Fruit fly (Drosophila melanogaster): ENCODE data around the gene Rpp14a.

The Rpp14a gene

DNA sequence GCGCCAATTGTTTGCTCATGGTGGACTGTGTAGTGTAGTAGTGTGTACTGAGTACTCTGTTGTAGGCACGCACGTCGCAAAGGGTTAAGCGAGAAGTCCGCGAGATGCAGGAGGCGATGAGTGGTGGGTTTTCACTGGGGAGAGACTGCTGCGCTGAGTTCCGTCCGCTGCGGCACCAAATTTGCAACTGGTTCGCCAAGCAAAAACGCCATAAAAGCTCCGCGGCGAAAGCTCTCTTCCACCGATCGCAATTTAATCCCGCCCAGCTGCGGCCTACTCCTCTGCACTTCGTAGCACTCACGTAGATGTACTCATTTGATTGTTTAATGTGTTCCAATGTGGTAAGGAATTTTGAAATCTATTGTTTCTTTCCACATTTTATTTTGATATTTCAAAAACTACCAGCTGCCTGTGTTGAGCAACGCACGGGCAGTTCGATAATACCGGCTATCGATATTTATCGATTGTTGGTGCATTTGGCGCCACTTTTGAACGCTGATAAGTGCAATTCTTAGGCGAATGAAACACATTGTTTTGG, 41.6 kb upstream of the Rpp14a start, which contains the start of gene CG7920 (continued):
- no peak for TF ChIP-seq CG10631 (GFP tag; optimal IDR thresholded peaks at IDR 0.05)
- peak; percentile 75 for TF ChIP-seq Eip78C (GFP tag)

DNA sequence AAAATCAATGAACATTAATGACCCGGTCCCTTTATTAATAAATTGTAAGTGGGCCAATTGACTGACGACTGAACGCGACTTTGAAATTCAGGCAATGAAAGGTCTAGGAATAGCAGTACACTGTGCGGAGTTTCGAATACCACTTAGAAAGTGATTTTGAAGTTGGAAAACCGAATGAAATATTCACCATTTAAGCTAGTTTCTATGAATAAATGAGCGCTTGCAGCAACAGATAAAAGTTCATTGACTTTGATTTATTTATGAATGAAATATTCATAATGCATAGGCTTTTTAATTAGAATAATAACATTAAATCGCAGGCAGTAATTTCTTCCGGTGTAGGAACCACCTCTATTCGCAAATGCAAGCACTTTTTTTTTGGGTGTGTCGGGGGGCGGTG, 35.6 kb upstream of the Rpp14a start:
- TF ChIP-seq eg (GFP tag; IDR thresholded peaks at IDR 0.05) (peak; percentile 86), topi (GFP tag; optimal IDR thresholded peaks at IDR 0.05) (peak; percentile 12), CG15336 (GFP tag; IDR thresholded peaks at IDR 0.05) (peak; percentile 72), Met (GFP tag; optimal IDR thresholded peaks at IDR 0.05) (peak; percentile 31), Sox102F (GFP tag; optimal IDR thresholded peaks at IDR 0.05) (peak; percentile 24), CG6792 (GFP tag; optimal IDR thresholded peaks at IDR 0.05) (peak; percentile 24), cyc (GFP tag; optimal IDR thresholded peaks at IDR 0.05) (peak; percentile 5), achi (GFP tag; optimal IDR thresholded peaks at IDR 0.05) (peak; percentile 1), CG10631 (GFP tag; optimal IDR thresholded peaks at IDR 0.05) (peak; percentile 12), dac (GFP tag; optimal IDR thresholded peaks at IDR 0.05) (peak; percentile 13), CG31627 (GFP tag; optimal IDR thresholded peaks at IDR 0.05) (no peak), CG6163 (GFP tag; IDR thresholded peaks at IDR 0.05) (peak; percentile 74; the same call in 2 of the 3 replicates), acj6 (GFP tag; optimal IDR thresholded peaks at IDR 0.05) (peak; percentile 9), lz (GFP tag; optimal IDR thresholded peaks at IDR 0.05) (peak; percentile 11), CG11762 (GFP tag; optimal IDR thresholded peaks at IDR 0.05; ENCODE audit: insufficient read depth) (no peak), salr (GFP tag; optimal IDR thresholded peaks at IDR 0.05) (no peak), net (GFP tag; optimal IDR thresholded peaks at IDR 0.05) (peak; percentile 33), dsx (GFP tag; optimal IDR thresholded peaks at IDR 0.05; ENCODE audit: poor library complexity, severe bottlenecking) (no peak), Ets21C (GFP tag; optimal IDR thresholded peaks at IDR 0.05) (no peak), Hr39 (GFP tag; optimal IDR thresholded peaks at IDR 0.05) (peak; percentile 8), CG6808 (GFP tag; optimal IDR thresholded peaks at IDR 0.05) (no peak), fd59A (GFP tag; optimal IDR thresholded peaks at IDR 0.05) (peak; percentile 25), CG7368 (GFP tag; optimal IDR thresholded peaks at IDR 0.05) (no peak), CG6276 (GFP tag; optimal IDR thresholded peaks at IDR 0.05) (peak; percentile 56), CG4318 (GFP tag; optimal IDR thresholded peaks at IDR 0.05) (no peak), pdm3 (GFP tag; optimal IDR thresholded peaks at IDR 0.05) (no peak), Smox (GFP tag; optimal IDR thresholded peaks at IDR 0.05) (peak; percentile 14), Eip93F (GFP tag; optimal IDR thresholded peaks at IDR 0.05) (no peak), CG10669 (GFP tag; optimal IDR thresholded peaks at IDR 0.05) (peak; percentile 9), CG11902 (GFP tag; optimal IDR thresholded peaks at IDR 0.05) (no peak), Blimp-1 (GFP tag; optimal IDR thresholded peaks at IDR 0.05) (no peak), Hr38 (GFP tag; optimal IDR thresholded peaks at IDR 0.05) (no peak), Sox15 (GFP tag; optimal IDR thresholded peaks at IDR 0.05) (no peak), CG34406 (GFP tag; optimal IDR thresholded peaks at IDR 0.05) (peak; percentile 17), Sox14 (GFP tag; optimal IDR thresholded peaks at IDR 0.05) (peak; percentile 7), CG16779 (tag; optimal IDR thresholded peaks at IDR 0.05) (no peak), vri (GFP tag; optimal IDR thresholded peaks at IDR 0.05) (no peak), CG11294 (GFP tag; IDR thresholded peaks at IDR 0.05) (peak; percentile 12; the same call in 1 of the 2 replicates), fd85E (GFP tag; optimal IDR thresholded peaks at IDR 0.05) (no peak), CG6854 (GFP tag; optimal IDR thresholded peaks at IDR 0.05) (no peak), fkh (GFP tag; optimal IDR thresholded peaks at IDR 0.05) (no peak), CG8632 (GFP tag; optimal IDR thresholded peaks at IDR 0.05) (no peak), esn (GFP tag; optimal IDR thresholded peaks at IDR 0.05) (peak; percentile 18), Eip75B (GFP tag; optimal IDR thresholded peaks at IDR 0.05) (no peak), OdsH (GFP tag; optimal IDR thresholded peaks at IDR 0.05) (no peak), CG8319 (GFP tag; optimal IDR thresholded peaks at IDR 0.05) (no peak), CG32006 (GFP tag; optimal IDR thresholded peaks at IDR 0.05) (peak; percentile 62), CG1621 (tag; optimal IDR thresholded peaks at IDR 0.05) (no peak), Eip78C (GFP tag) (peak; percentile 69), CG8119 (GFP tag; IDR thresholded peaks at IDR 0.05) (peak; percentile 52)
